Worm (Caenorhabditis elegans): Measurements from ENCODE around the gene C54D2.6.

ce11 chrX:7809352-7810196 lies 37.7 kb downstream of the C54D2.6 start:
- TF ChIP-seq elt-3 (tag; optimal IDR thresholded peaks at IDR 0.05) (no peak), daf-12 (tag; optimal IDR thresholded peaks at IDR 0.05) (no peak), fkh-10 (GFP tag; optimal IDR thresholded peaks at IDR 0.05) (no peak)
